Worm (Caenorhabditis elegans): ENCODE results near the gene imph-1.

The imph-1 gene

ce11 chrIII:4595771-4596227 is 42.4 kb downstream of the imph-1 start, which contains the start of gene asb-1:
Gene asb-1 (minus strand): TSS chrIII:4595821.
- no peak for TF ChIP-seq akir-1 (GFP tag; optimal IDR thresholded peaks at IDR 0.05)
- TF ChIP-seq fkh-3 (tag; optimal IDR thresholded peaks at IDR 0.05), result no peak
- TF ChIP-seq tbx-9 (tag; optimal IDR thresholded peaks at IDR 0.05; ENCODE audit: borderline replicate concordance), result no peak
- no peak for TF ChIP-seq aptf-2 (GFP tag; conservative IDR thresholded peaks at IDR 0.05)
- TF ChIP-seq B0019.2 (GFP tag; conservative IDR thresholded peaks at IDR 0.05), result no peak
- peak; percentile 12; the same call in 1 of the 2 replicates for TF ChIP-seq pbrm-1 (GFP tag; IDR thresholded peaks at IDR 0.05)
- peak; percentile 90 for TF ChIP-seq madf-6 (GFP tag; IDR thresholded peaks at IDR 0.05)
- TF ChIP-seq aptf-3 (GFP tag; IDR thresholded peaks at IDR 0.05), result no peak
- no peak for TF ChIP-seq ets-4 (GFP tag; optimal IDR thresholded peaks at IDR 0.05)
- TF ChIP-seq hmg-1.2 (GFP tag; IDR thresholded peaks at IDR 0.05), result 0 out of 2 replicates have a peak, but pooled peaks have one; percentile 13
- no peak for TF ChIP-seq ztf-3 (GFP tag; optimal IDR thresholded peaks at IDR 0.05)
- TF ChIP-seq hmg-20 (GFP tag; IDR thresholded peaks at IDR 0.05), result no peak
- TF ChIP-seq hsf-1 (GFP tag; IDR thresholded peaks at IDR 0.05), result 0 out of 2 replicates have a peak, but pooled peaks have one; percentile 48
- no peak for TF ChIP-seq snpc-1.1 (tag; optimal IDR thresholded peaks at IDR 0.05; ENCODE audit: insufficient read depth)
- no peak for TF ChIP-seq ceh-79 (tag; optimal IDR thresholded peaks at IDR 0.05)
- TF ChIP-seq him-1 (tag; optimal IDR thresholded peaks at IDR 0.05), result peak; percentile 41
- peak; percentile 78 for TF ChIP-seq xnd-1 (tag; optimal IDR thresholded peaks at IDR 0.05)
- TF ChIP-seq nfyb-1 (GFP tag; IDR thresholded peaks at IDR 0.05), result 0 out of 2 replicates have a peak, but pooled peaks have one; percentile 13
- TF ChIP-seq ztf-18 (tag; optimal IDR thresholded peaks at IDR 0.05), result no peak
- TF ChIP-seq atf-7 (tag; optimal IDR thresholded peaks at IDR 0.05), result no peak
- no peak for TF ChIP-seq tlf-1 (GFP tag; optimal IDR thresholded peaks at IDR 0.05)
- no peak for TF ChIP-seq mcd-1 (GFP tag; IDR thresholded peaks at IDR 0.05)
- TF ChIP-seq ztf-28 (GFP tag; IDR thresholded peaks at IDR 0.05), result 0 out of 2 replicates have a peak, but pooled peaks have one; percentile 18
- no peak for TF ChIP-seq snpc-4 (GFP tag; optimal IDR thresholded peaks at IDR 0.05)
- peak in 1 of 4 experiments; percentile 27 for TF ChIP-seq snpc-4 (tag; optimal IDR thresholded peaks at IDR 0.05)
- no peak for TF ChIP-seq Y53G8AR.9 (GFP tag; conservative IDR thresholded peaks at IDR 0.05)
- TF ChIP-seq K12H6.12 (tag; optimal IDR thresholded peaks at IDR 0.05), result no peak
- TF ChIP-seq ZK185.1 (tag; optimal IDR thresholded peaks at IDR 0.05; ENCODE audit: poor library complexity, severe bottlenecking), result no peak
- TF ChIP-seq snpc-1.3 (tag; optimal IDR thresholded peaks at IDR 0.05; ENCODE audit: insufficient read depth), result peak; percentile 40
- peak; percentile 59 for TF ChIP-seq D2030.7 (GFP tag; IDR thresholded peaks at IDR 0.05)
- TF ChIP-seq ztf-22 (GFP tag; optimal IDR thresholded peaks at IDR 0.05), result no peak
- peak; percentile 45 for TF ChIP-seq F23B12.7 (tag; optimal IDR thresholded peaks at IDR 0.05; ENCODE audit: insufficient read depth)
- TF ChIP-seq ceh-58 (GFP tag; IDR thresholded peaks at IDR 0.05), result no peak
- TF ChIP-seq lsl-1 (GFP tag; optimal IDR thresholded peaks at IDR 0.05), result peak; percentile 95
- peak; percentile 13 for TF ChIP-seq tbp1 (GFP tag; optimal IDR thresholded peaks at IDR 0.05)
- TF ChIP-seq F55B11.4 (tag; optimal IDR thresholded peaks at IDR 0.05; ENCODE audit: borderline replicate concordance, insufficient read depth), result no peak
- no peak for TF ChIP-seq nhr-179 (tag; optimal IDR thresholded peaks at IDR 0.05)
- TF ChIP-seq repo-1 (tag; optimal IDR thresholded peaks at IDR 0.05), result no peak
- TF ChIP-seq mes-4 (tag; optimal IDR thresholded peaks at IDR 0.05), result no peak
- TF ChIP-seq rcor-1 (GFP tag; IDR thresholded peaks at IDR 0.05), result no peak
- TF ChIP-seq snpc-3.4 (tag; optimal IDR thresholded peaks at IDR 0.05), result peak; percentile 38
- TF ChIP-seq lin-54 (GFP tag; optimal IDR thresholded peaks at IDR 0.05), result peak; percentile 38
- TF ChIP-seq egl-44 (GFP tag; IDR thresholded peaks at IDR 0.05), result no peak
- peak; percentile 72 for TF ChIP-seq madf-8 (GFP tag; conservative IDR thresholded peaks at IDR 0.05)
- TF ChIP-seq madf-3 (GFP tag; IDR thresholded peaks at IDR 0.05), result 0 out of 2 replicates have a peak, but pooled peaks have one; percentile 20
- no peak for TF ChIP-seq chd-7 (tag; optimal IDR thresholded peaks at IDR 0.05)
- TF ChIP-seq F10E7.11 (tag; optimal IDR thresholded peaks at IDR 0.05), result no peak
- peak; percentile 53 for TF ChIP-seq unc-130 (GFP tag; optimal IDR thresholded peaks at IDR 0.05)

Measured in whole organism, young adult.